Fruit fly (Drosophila melanogaster): Measurements from ENCODE around the gene CG17612.
A peak's percentile ranks its signal among the peaks of the same experiment; 100 is the strongest.

DNA sequence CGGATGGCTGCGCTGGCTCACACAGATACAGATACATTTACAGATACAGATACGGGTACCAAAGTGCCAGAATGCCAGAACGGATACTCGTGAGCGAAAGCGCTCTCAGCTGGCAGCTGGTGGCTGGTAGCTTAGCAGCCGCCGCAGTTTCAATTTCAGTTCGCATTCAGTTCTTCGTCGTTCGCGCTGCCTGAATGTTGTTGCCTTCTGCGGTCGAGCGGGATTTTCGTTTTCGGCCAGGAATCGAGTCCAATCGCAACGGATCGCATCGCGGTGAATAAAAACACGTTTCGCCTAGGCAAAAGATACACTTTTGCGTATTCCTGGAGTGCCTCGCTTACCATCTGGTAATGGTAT lies 48.8 kb downstream of the CG17612 start, which contains the start of gene Atet:
- TF ChIP-seq cic (GFP tag; optimal IDR thresholded peaks at IDR 0.05) (no peak), ovo (GFP tag; optimal IDR thresholded peaks at IDR 0.05) (peak; percentile 7), bab1 (GFP tag; optimal IDR thresholded peaks at IDR 0.05) (peak; percentile 11), Clk (GFP tag; optimal IDR thresholded peaks at IDR 0.05) (peak; percentile 41), kay (GFP tag; ENCODE audit: borderline replicate concordance) (no peak), CG11617 (GFP tag; optimal IDR thresholded peaks at IDR 0.05) (no peak), toe (GFP tag; optimal IDR thresholded peaks at IDR 0.05) (no peak), CG5204 (GFP tag; optimal IDR thresholded peaks at IDR 0.05) (no peak), CG7045 (GFP tag; optimal IDR thresholded peaks at IDR 0.05) (no peak), CG14711 (tag; optimal IDR thresholded peaks at IDR 0.05) (no peak), pad (GFP tag; optimal IDR thresholded peaks at IDR 0.05) (no peak), Hr96 (GFP tag; optimal IDR thresholded peaks at IDR 0.05) (peak; percentile 27), Crg-1 (GFP tag; optimal IDR thresholded peaks at IDR 0.05) (no peak), CG1620 (GFP tag; optimal IDR thresholded peaks at IDR 0.05) (no peak)

Data from whole organism, adult.